Worm (Caenorhabditis elegans) whole organism, midembryonic: ENCODE results near the gene sra-36.

ENCODE experiments used
- T22C8.4 ChIP-seq: fragments of 200-800 bp; sonication (Bioruptor generic); IDR thresholded peaks from 2 replicates; pipeline ENCODE4 v1.3.6; 2022; ENCODE audit warnings: missing genetic modification characterization, missing compliant biosample characterization
- flt-1 ChIP-seq: fragments of 200-800 bp; sonication (Bioruptor generic); IDR thresholded peaks from 2 replicates; pipeline ENCODE4 v1.3.6; 2022; ENCODE audit warnings: missing genetic modification characterization, missing compliant biosample characterization
- klf-2 ChIP-seq: fragments of 200-800 bp; sonication (Bioruptor generic); conservative IDR thresholded peaks from 2 replicates; pipeline ENCODE4 v1.3.6; 2022; ENCODE audit warnings: missing genetic modification reagents, missing genetic modification characterization, missing compliant biosample characterization
- med-1 ChIP-seq: sonication (generic microtip); optimal IDR thresholded peaks from 2 replicates; lab custom pipeline; 2017; ENCODE audit warnings: missing genetic modification characterization, mild to moderate bottlenecking, missing compliant biosample characterization, antibody characterized with exemption, missing genetic modification reagents; ENCODE audit not compliant: insufficient read depth
- ref-1 ChIP-seq: fragments of 200-800 bp; sonication (Bioruptor generic); conservative IDR thresholded peaks from 2 replicates; pipeline ENCODE4 v1.3.6; 2022; ENCODE audit warnings: missing genetic modification reagents, missing genetic modification characterization, missing compliant biosample characterization
- tab-1 ChIP-seq: fragments of 200-800 bp; sonication (Bioruptor generic); IDR thresholded peaks from 2 replicates; pipeline ENCODE4 v1.3.6; 2022; ENCODE audit warnings: missing genetic modification characterization, missing compliant biosample characterization
- ztf-29 ChIP-seq: fragments of 200-800 bp; sonication (Bioruptor generic); IDR thresholded peaks from 2 replicates; pipeline ENCODE4 v1.3.6; 2022; ENCODE audit warnings: missing genetic modification reagents, missing genetic modification characterization, missing compliant biosample characterization

DNA sequence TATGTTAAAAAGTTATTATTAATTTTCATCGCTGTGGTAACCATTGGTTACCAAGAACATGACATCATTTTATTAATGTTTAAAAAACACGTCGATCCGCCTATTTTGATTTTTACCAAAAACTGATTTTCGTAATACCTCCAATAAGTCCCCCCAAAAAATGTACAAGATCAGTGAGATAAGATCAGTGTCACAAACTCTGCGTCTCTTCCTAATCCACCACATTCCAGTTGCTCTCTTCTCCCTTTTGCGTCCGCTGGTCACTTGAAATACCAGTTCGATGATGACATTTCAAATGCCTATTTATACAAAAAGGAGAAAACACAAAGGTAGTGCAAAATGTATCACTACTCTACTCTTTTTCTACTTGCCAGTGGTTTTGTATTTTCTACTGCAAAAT, 19.5 kb upstream of the sra-36 start, which contains the start of gene M03A1.8:
- no peak for TF ChIP-seq flt-1
- TF ChIP-seq med-1 = no peak
- TF ChIP-seq T22C8.4 (GFP tag; lab: Robert Waterston, UW) = no peak
- no peak for TF ChIP-seq tab-1
- TF ChIP-seq ztf-29 = no peak
- TF ChIP-seq ref-1 (GFP tag; lab: Robert Waterston, UW) = no peak
- no peak for TF ChIP-seq klf-2
